Worm (Caenorhabditis elegans): ENCODE results near the gene trpp-3.

DNA sequence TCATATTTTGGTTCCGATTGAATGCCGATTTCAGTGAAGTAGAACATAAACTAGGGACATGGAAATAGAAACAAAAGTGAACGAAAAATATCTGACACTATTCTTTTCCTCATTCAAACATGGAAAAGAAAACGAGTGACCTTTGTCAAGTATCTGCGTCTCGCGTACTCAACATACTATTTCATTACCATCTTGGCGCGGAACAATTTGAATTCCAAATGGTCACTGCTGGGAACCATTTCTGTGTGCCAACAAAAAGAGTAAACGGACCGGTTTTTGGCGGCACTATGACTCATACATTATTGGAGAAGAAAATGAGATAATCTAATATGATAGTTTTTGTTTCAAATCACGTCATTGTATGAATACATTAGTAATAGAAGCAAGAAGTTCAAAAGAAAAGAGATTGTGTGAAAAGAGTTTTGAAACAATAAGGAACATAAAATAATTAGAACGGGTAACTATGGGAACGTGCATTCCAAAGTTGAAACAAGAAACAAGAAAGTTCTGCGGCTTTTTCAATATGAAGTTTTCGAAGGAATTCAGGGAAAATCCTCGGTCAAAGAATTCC lies 42.8 kb upstream of the trpp-3 start:
- no peak for TF ChIP-seq him-1 (tag; optimal IDR thresholded peaks at IDR 0.05)
- no peak for TF ChIP-seq dao-5 (tag; optimal IDR thresholded peaks at IDR 0.05)

Data from whole organism, L4/young adult.